Worm (Caenorhabditis elegans) whole organism, L4/young adult: ENCODE data around the gene C50F4.8.

Source experiments
- dao-5 ChIP-seq: sonication (generic microtip); optimal IDR thresholded peaks from 2 replicates; lab custom pipeline; 2016; ENCODE audit warnings: missing genotype, missing genetic modification characterization, moderate library complexity, missing compliant biosample characterization
- him-1 ChIP-seq: sonication (generic microtip); optimal IDR thresholded peaks from 2 replicates; lab custom pipeline; 2016; ENCODE audit warnings: missing genotype, missing genetic modification reagents, missing genetic modification characterization, missing compliant biosample characterization

DNA sequence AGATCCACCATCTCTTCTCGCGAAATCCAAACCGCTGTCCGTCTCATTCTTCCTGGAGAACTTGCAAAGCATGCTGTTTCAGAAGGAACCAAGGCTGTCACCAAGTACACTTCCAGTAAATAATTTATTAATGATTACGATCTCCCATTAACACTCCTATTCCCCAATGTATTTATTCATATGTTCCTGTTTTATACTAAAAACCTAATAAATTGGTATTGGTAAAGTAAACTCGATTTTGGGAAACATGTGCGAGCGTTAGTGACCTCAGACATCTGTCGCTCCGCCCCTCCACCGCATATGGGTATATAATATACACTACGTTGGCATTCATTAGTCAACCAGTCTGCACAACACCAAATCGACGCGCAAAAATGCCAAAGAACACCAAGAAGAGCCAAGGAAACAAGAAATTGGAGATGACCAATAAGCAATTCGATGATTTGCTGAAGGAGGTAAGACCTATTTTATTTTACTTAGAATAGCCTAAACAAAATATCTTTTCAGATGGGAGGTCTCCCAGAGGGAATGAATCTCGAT lies 27.5 kb upstream of the C50F4.8 start, which contains the start of gene C50F4.6:
- no peak for TF ChIP-seq him-1 (tag; lab: Kevin White, UChicago)
- no peak for TF ChIP-seq dao-5
